Worm (Caenorhabditis elegans) whole organism, L1 larva: Measurements from ENCODE around the gene ptd-2.

Experiments
- jun-1 ChIP-seq: fragments of 150-350 bp; optimal IDR thresholded peaks from 2 replicates; lab custom pipeline; 2014; ENCODE audit warnings: missing biosample characterization, missing genetic modification reagents, missing genetic modification characterization
- unc-130 ChIP-seq: fragments of 150-350 bp; optimal IDR thresholded peaks from 2 replicates; lab custom pipeline; 2017; ENCODE audit warnings: missing biosample characterization, missing genetic modification characterization, inconsistent platforms
- unc-62 ChIP-seq: fragments of 150-350 bp; optimal IDR thresholded peaks from 2 replicates; lab custom pipeline; 2014; ENCODE audit warnings: missing biosample characterization, missing genetic modification reagents, missing genetic modification characterization
- ztf-11 ChIP-seq, 2 experiments: sonication (generic microtip); optimal IDR thresholded peaks; 2 replicates each; lab custom pipeline; 2016 to 2017; ENCODE audit warnings: missing genetic modification characterization in 2 of 2, missing biosample characterization in 1 of 2, missing compliant biosample characterization in 1 of 2

ce11 chrV:9224981-9225380, 25.1 kb upstream of the ptd-2 start:
- TF ChIP-seq unc-62 (GFP tag; lab: Kevin White, UChicago) = no peak
- TF ChIP-seq ztf-11 (tag; optimal IDR thresholded peaks at IDR 0.05; lab: Kevin White, UChicago) = no peak
- TF ChIP-seq unc-130 (tag; lab: Kevin White, UChicago) = no peak
- no peak for TF ChIP-seq jun-1 (tag; lab: Kevin White, UChicago)
